Worm (Caenorhabditis elegans) whole organism, L2 larva: ENCODE results near the gene R13H4.6.

ENCODE experiments used
- ceh-82 ChIP-seq: fragments of 150-350 bp; optimal IDR thresholded peaks from 2 replicates; lab custom pipeline; 2014; ENCODE audit warnings: missing biosample characterization, missing genetic modification characterization
- egl-27 ChIP-seq: sonication (generic microtip); optimal IDR thresholded peaks from 3 replicates; lab custom pipeline; 2017; ENCODE audit warnings: missing biosample characterization, missing genetic modification reagents, missing genetic modification characterization
- fos-1 ChIP-seq: fragments of 150-350 bp; optimal IDR thresholded peaks from 2 replicates; lab custom pipeline; 2014; ENCODE audit warnings: missing biosample characterization, missing genetic modification characterization
- nhr-11 ChIP-seq: fragments of 150-350 bp; optimal IDR thresholded peaks from 2 replicates; lab custom pipeline; 2014; ENCODE audit warnings: missing biosample characterization, missing genetic modification characterization
- snpc-4 ChIP-seq: fragments of 150-350 bp; optimal IDR thresholded peaks from 2 replicates; lab custom pipeline; 2014; ENCODE audit warnings: missing biosample characterization, missing genetic modification characterization
- unc-62 ChIP-seq: fragments of 150-350 bp; optimal IDR thresholded peaks from 2 replicates; lab custom pipeline; 2014; ENCODE audit warnings: missing biosample characterization, missing genetic modification reagents, missing genetic modification characterization
- ztf-11 ChIP-seq: sonication (generic microtip); optimal IDR thresholded peaks from 2 replicates; lab custom pipeline; 2017; ENCODE audit warnings: missing biosample characterization, missing genetic modification characterization

- TF ChIP-seq nhr-11 (tag; lab: Kevin White, UChicago) (no peak), fos-1 (no peak), egl-27 (no peak), ceh-82 (tag; lab: Kevin White, UChicago) (no peak), ztf-11 (no peak), unc-62 (no peak), snpc-4 (tag; lab: Kevin White, UChicago) (no peak)
Observed at ce11 chrV:11853723-11854122, 9.2 kb upstream of the R13H4.6 start.
